Fruit fly (Drosophila melanogaster): ENCODE results near the gene ohgt.

The ohgt gene

dm6 chr3R:10067605-10068004 lies 18.6 kb downstream of the ohgt start, which contains the start of gene CG33784:
TSS of gene CG33784 (plus strand) at chr3R:10067905.
- TF ChIP-seq dmrt93B (GFP tag; optimal IDR thresholded peaks at IDR 0.05) (no peak), jim (GFP tag; optimal IDR thresholded peaks at IDR 0.05) (no peak), Mio (GFP tag; optimal IDR thresholded peaks at IDR 0.05) (no peak), Dfd (GFP tag; optimal IDR thresholded peaks at IDR 0.05) (no peak), Sp1 (GFP tag; optimal IDR thresholded peaks at IDR 0.05) (no peak)

dm6 chr3R:10068780-10069179 lies 19.8 kb downstream of the ohgt start:
- TF ChIP-seq Vsx2 (GFP tag; optimal IDR thresholded peaks at IDR 0.05; ENCODE audit: partially characterized antibody) (peak; percentile 92), CG32264 (GFP tag; optimal IDR thresholded peaks at IDR 0.05) (no peak)

dm6 chr3R:10070195-10070594 lies 21.2 kb downstream of the ohgt start:
- TF ChIP-seq Jra (GFP tag; optimal IDR thresholded peaks at IDR 0.05) (no peak), dl (GFP tag; optimal IDR thresholded peaks at IDR 0.05; ENCODE audit: insufficient read depth in 1 of 2, partially characterized antibody in 2 of 2) (peak in 1 of 2 experiments; percentile 13), foxo (GFP tag; optimal IDR thresholded peaks at IDR 0.05) (no peak), Rel (GFP tag; optimal IDR thresholded peaks at IDR 0.05) (no peak), Rel (tag; optimal IDR thresholded peaks at IDR 0.05) (no peak)

- TF ChIP-seq CG32264 (GFP tag; optimal IDR thresholded peaks at IDR 0.05) (no peak), jim (GFP tag; optimal IDR thresholded peaks at IDR 0.05) (no peak), br (GFP tag; optimal IDR thresholded peaks at IDR 0.05) (no peak), Dfd (GFP tag; optimal IDR thresholded peaks at IDR 0.05) (peak; percentile 25)
Observed at dm6 chr3R:10070817-10071216, 21.8 kb downstream of the ohgt start, which contains the start of gene nerfin-2. TSS of gene nerfin-2 (plus strand) at chr3R:10071117.

- TF ChIP-seq CG9705 (GFP tag; optimal IDR thresholded peaks at IDR 0.05) (no peak), N (GFP tag; optimal IDR thresholded peaks at IDR 0.05) (no peak), fru (GFP tag; optimal IDR thresholded peaks at IDR 0.05) (no peak), foxo (GFP tag; optimal IDR thresholded peaks at IDR 0.05) (no peak), Abd-B (GFP tag; optimal IDR thresholded peaks at IDR 0.05) (no peak), Mio (GFP tag; optimal IDR thresholded peaks at IDR 0.05) (no peak), Hr78 (GFP tag; optimal IDR thresholded peaks at IDR 0.05) (no peak), woc (GFP tag; optimal IDR thresholded peaks at IDR 0.05) (no peak), sage (GFP tag; optimal IDR thresholded peaks at IDR 0.05) (no peak), rgr (GFP tag; optimal IDR thresholded peaks at IDR 0.05) (no peak), Dfd (GFP tag; optimal IDR thresholded peaks at IDR 0.05) (no peak), brk (GFP tag; optimal IDR thresholded peaks at IDR 0.05) (no peak), h (GFP tag; optimal IDR thresholded peaks at IDR 0.05) (no peak), OdsH (GFP tag; optimal IDR thresholded peaks at IDR 0.05) (no peak), CrebA (GFP tag; optimal IDR thresholded peaks at IDR 0.05; ENCODE audit: borderline replicate concordance) (no peak), jim (GFP tag; optimal IDR thresholded peaks at IDR 0.05) (no peak)
Observed at dm6 chr3R:10075323-10075788, 26.4 kb downstream of the ohgt start, which contains the start of gene Alp13. TSS of gene Alp13 (minus strand) at chr3R:10075373.

dm6 chr3R:10076665-10077064 lies 27.7 kb downstream of the ohgt start:
- TF ChIP-seq Abd-B (GFP tag; optimal IDR thresholded peaks at IDR 0.05) (no peak), rgr (GFP tag; optimal IDR thresholded peaks at IDR 0.05) (peak; percentile 46), brk (GFP tag; optimal IDR thresholded peaks at IDR 0.05) (peak; percentile 4), GATAd (GFP tag; optimal IDR thresholded peaks at IDR 0.05) (no peak), HLH106 (tag; optimal IDR thresholded peaks at IDR 0.05) (peak; percentile 26), Hr83 (GFP tag; optimal IDR thresholded peaks at IDR 0.05; ENCODE audit: poor library complexity, severe bottlenecking) (peak; percentile 65), fru (GFP tag; optimal IDR thresholded peaks at IDR 0.05) (peak; percentile 17), sv (GFP tag; optimal IDR thresholded peaks at IDR 0.05) (no peak), OdsH (GFP tag; optimal IDR thresholded peaks at IDR 0.05) (peak; percentile 6), br (GFP tag; optimal IDR thresholded peaks at IDR 0.05) (peak; percentile 28), tai (GFP tag; optimal IDR thresholded peaks at IDR 0.05) (no peak), psq (GFP tag; optimal IDR thresholded peaks at IDR 0.05) (no peak), h (GFP tag; optimal IDR thresholded peaks at IDR 0.05) (peak; percentile 23), foxo (GFP tag; optimal IDR thresholded peaks at IDR 0.05) (peak in 1 of 2 experiments; percentile 24)

Measured in whole organism, wandering third instar larva.